Fruit fly (Drosophila melanogaster) whole organism, embryonic: ENCODE results near the gene Decay.

Source experiments
- BEAF-32 ChIP-seq: fragments of 200-800 bp; sonication (Bioruptor generic); optimal IDR thresholded peaks from 3 replicates; lab custom pipeline; 2017; ENCODE audit warnings: missing biosample characterization, missing genetic modification characterization, mild to moderate bottlenecking, moderate library complexity, missing genetic modification reagents
- BtbVII ChIP-seq: fragments of 200-800 bp; sonication (Bioruptor generic); optimal IDR thresholded peaks from 3 replicates; lab custom pipeline; 2017; ENCODE audit warnings: missing biosample characterization, mild to moderate bottlenecking, missing genetic modification characterization
- CG10147 ChIP-seq: fragments of 200-800 bp; sonication (Bioruptor generic); optimal IDR thresholded peaks from 2 replicates; lab custom pipeline; 2019; ENCODE audit warnings: missing biosample characterization, mild to moderate bottlenecking, missing genetic modification characterization, moderate library complexity
- CG13123 ChIP-seq: fragments of 200-800 bp; sonication (Bioruptor generic); optimal IDR thresholded peaks from 2 replicates; lab custom pipeline; 2016; ENCODE audit warnings: missing biosample characterization, missing genetic modification characterization
- CG15514 ChIP-seq: fragments of 200-800 bp; sonication (Bioruptor generic); optimal IDR thresholded peaks from 3 replicates; lab custom pipeline; 2017; ENCODE audit warnings: missing biosample characterization, missing genetic modification characterization, mild to moderate bottlenecking, moderate library complexity, missing genetic modification reagents
- CG17385 ChIP-seq: fragments of 200-800 bp; sonication (Bioruptor generic); optimal IDR thresholded peaks from 3 replicates; lab custom pipeline; 2018; ENCODE audit warnings: missing biosample characterization, mild to moderate bottlenecking, missing genetic modification characterization
- CG18764 ChIP-seq: fragments of 200-800 bp; sonication (Bioruptor generic); optimal IDR thresholded peaks from 3 replicates; lab custom pipeline; 2016; ENCODE audit warnings: missing biosample characterization, missing genetic modification characterization
- CG2129 ChIP-seq: fragments of 200-800 bp; sonication (Bioruptor generic); IDR thresholded peaks from 2 replicates; pipeline ENCODE4 v1.3.6; 2022; ENCODE audit warnings: missing biosample characterization, missing genetic modification characterization; ENCODE audit not compliant: partially characterized antibody
- CG2712 ChIP-seq: fragments of 200-800 bp; optimal IDR thresholded peaks from 3 replicates; lab custom pipeline; 2019; ENCODE audit warnings: missing biosample characterization, mild to moderate bottlenecking, missing genetic modification characterization, moderate library complexity
- CG4707 ChIP-seq: fragments of 200-800 bp; sonication (Bioruptor generic); optimal IDR thresholded peaks from 2 replicates; lab custom pipeline; 2018; ENCODE audit warnings: missing biosample characterization, mild to moderate bottlenecking, missing genetic modification characterization, moderate library complexity
- CG8924 ChIP-seq: fragments of 200-800 bp; optimal IDR thresholded peaks from 3 replicates; lab custom pipeline; 2019; ENCODE audit warnings: missing biosample characterization, mild to moderate bottlenecking, missing genetic modification characterization, moderate library complexity
- CG9215 ChIP-seq: fragments of 200-800 bp; sonication (Bioruptor generic); IDR thresholded peaks from 2 replicates; pipeline ENCODE4 v1.3.6; 2022; ENCODE audit warnings: missing biosample characterization, missing genetic modification characterization
- CTCF ChIP-seq: fragments of 200-800 bp; sonication (Bioruptor generic); optimal IDR thresholded peaks from 2 replicates; lab custom pipeline; 2017; ENCODE audit warnings: missing biosample characterization, mild to moderate bottlenecking, missing genetic modification characterization, moderate library complexity
- Dip2 ChIP-seq: fragments of 200-800 bp; sonication (Bioruptor generic); IDR thresholded peaks from 2 replicates; pipeline ENCODE4 v1.3.6; 2022; ENCODE audit warnings: missing biosample characterization, missing genetic modification characterization
- Ets65A ChIP-seq: fragments of 200-800 bp; sonication (Bioruptor generic); peaks from one replicate; lab custom pipeline; 2016; ENCODE audit warnings: missing biosample characterization, missing genetic modification characterization
- Fer3 ChIP-seq: fragments of 200-800 bp; sonication (Bioruptor generic); optimal IDR thresholded peaks from 2 replicates; lab custom pipeline; 2018; ENCODE audit warnings: missing biosample characterization, mild to moderate bottlenecking, missing genetic modification characterization, moderate library complexity
- Opbp ChIP-seq: fragments of 200-800 bp; sonication (Bioruptor generic); IDR thresholded peaks from 3 replicates; pipeline ENCODE4 v1.3.6; 2022; ENCODE audit warnings: missing biosample characterization, missing genetic modification characterization; ENCODE audit not compliant: partially characterized antibody
- PHDP ChIP-seq: fragments of 200-800 bp; sonication (Bioruptor generic); optimal IDR thresholded peaks from 3 replicates; lab custom pipeline; 2018; ENCODE audit warnings: missing biosample characterization, mild to moderate bottlenecking, missing genetic modification characterization, moderate library complexity
- abd-A ChIP-seq: fragments of 200-800 bp; sonication (Bioruptor generic); optimal IDR thresholded peaks from 3 replicates; lab custom pipeline; 2019; ENCODE audit warnings: missing biosample characterization, mild to moderate bottlenecking, missing genetic modification characterization, moderate library complexity
- ara ChIP-seq: fragments of 200-800 bp; sonication (Bioruptor generic); IDR thresholded peaks from 2 replicates; pipeline ENCODE4 v1.3.6; 2022; ENCODE audit warnings: missing biosample characterization, missing genetic modification characterization
- dimm ChIP-seq: fragments of 200-800 bp; sonication (Bioruptor generic); IDR thresholded peaks from 2 replicates; pipeline ENCODE4 v1.3.6; 2022; ENCODE audit warnings: missing biosample characterization, missing genetic modification characterization
- dmrt11E ChIP-seq: fragments of 200-800 bp; sonication (Bioruptor generic); optimal IDR thresholded peaks from 3 replicates; lab custom pipeline; 2018; ENCODE audit warnings: missing biosample characterization, mild to moderate bottlenecking, missing genetic modification characterization, moderate library complexity
- ewg ChIP-seq: fragments of 200-800 bp; sonication (Bioruptor generic); optimal IDR thresholded peaks from 3 replicates; lab custom pipeline; 2017; ENCODE audit warnings: mild to moderate bottlenecking, missing biosample characterization, missing genetic modification reagents, missing genetic modification characterization
- gcm ChIP-seq: fragments of 200-800 bp; sonication (Bioruptor generic); optimal IDR thresholded peaks from 2 replicates; lab custom pipeline; 2019; ENCODE audit warnings: missing biosample characterization, mild to moderate bottlenecking, missing genetic modification characterization, moderate library complexity
- gsb-n ChIP-seq: fragments of 200-800 bp; sonication (Bioruptor generic); optimal IDR thresholded peaks from 3 replicates; lab custom pipeline; 2018; ENCODE audit warnings: missing biosample characterization, mild to moderate bottlenecking, missing genetic modification characterization
- insv ChIP-seq, 2 experiments: fragments of 200-800 bp; sonication (Bioruptor generic); optimal IDR thresholded peaks; 3 replicates each; lab custom pipeline; 2016 to 2018; ENCODE audit warnings: missing biosample characterization in 2 of 2, missing genetic modification characterization in 2 of 2
- inv ChIP-seq: fragments of 200-800 bp; sonication (Bioruptor generic); IDR thresholded peaks from 2 replicates; pipeline ENCODE4 v1.3.6; 2022; ENCODE audit warnings: missing biosample characterization, missing genetic modification characterization; ENCODE audit not compliant: partially characterized antibody
- kay ChIP-seq: fragments of 200-800 bp; sonication (Bioruptor generic); optimal IDR thresholded peaks from 2 replicates; lab custom pipeline; 2016; ENCODE audit warnings: missing biosample characterization, missing genetic modification characterization
- kni ChIP-seq: fragments of 200-800 bp; sonication (Bioruptor generic); optimal IDR thresholded peaks from 3 replicates; lab custom pipeline; 2017; ENCODE audit warnings: mild to moderate bottlenecking, missing biosample characterization, missing genetic modification reagents, missing genetic modification characterization
- nau ChIP-seq: fragments of 200-800 bp; sonication (Bioruptor generic); optimal IDR thresholded peaks from 3 replicates; lab custom pipeline; 2017; ENCODE audit warnings: missing biosample characterization, mild to moderate bottlenecking, missing genetic modification characterization, missing genetic modification reagents
- rib ChIP-seq: fragments of 200-800 bp; sonication (Bioruptor generic); IDR thresholded peaks from 2 replicates; pipeline ENCODE4 v1.3.6; 2022; ENCODE audit warnings: missing biosample characterization, missing genetic modification characterization
- row ChIP-seq: fragments of 200-800 bp; sonication (Bioruptor generic); IDR thresholded peaks from 3 replicates; pipeline ENCODE4 v1.3.6; 2022; ENCODE audit warnings: missing biosample characterization, missing genetic modification characterization
- sc ChIP-seq, 3 experiments: fragments of >200 bp in 2 of 3; fragments of 200-800 bp in 1 of 3; sonication (Bioruptor generic) in 1 of 3; optimal IDR thresholded peaks; 2 replicates in 2 of 3; 3 replicates in 1 of 3; lab custom pipeline; 2017; ENCODE audit warnings: mild to moderate bottlenecking in 1 of 3, missing biosample characterization in 1 of 3, missing genetic modification characterization in 1 of 3, missing genetic modification reagents in 1 of 3
- sd ChIP-seq: fragments of 200-800 bp; sonication (Bioruptor generic); optimal IDR thresholded peaks from 3 replicates; lab custom pipeline; 2018; ENCODE audit warnings: missing biosample characterization, mild to moderate bottlenecking, missing genetic modification characterization, moderate library complexity
- sisA ChIP-seq: fragments of 200-800 bp; sonication (Bioruptor generic); IDR thresholded peaks from 2 replicates; pipeline ENCODE4 v1.3.6; 2022; ENCODE audit warnings: missing biosample characterization, missing genetic modification characterization
- sna ChIP-seq: fragments of 200-800 bp; sonication (Bioruptor generic); IDR thresholded peaks from 2 replicates; pipeline ENCODE4 v1.3.6; 2022; ENCODE audit warnings: missing biosample characterization, missing genetic modification characterization; ENCODE audit not compliant: partially characterized antibody
- sug ChIP-seq: fragments of 200-800 bp; optimal IDR thresholded peaks from 2 replicates; lab custom pipeline; 2019; ENCODE audit warnings: missing biosample characterization, mild to moderate bottlenecking, missing genetic modification characterization, moderate library complexity
- tna ChIP-seq: fragments of 200-800 bp; sonication (Bioruptor generic); IDR thresholded peaks from 2 replicates; pipeline ENCODE4 v1.3.6; 2022; ENCODE audit warnings: missing biosample characterization, missing genetic modification characterization; ENCODE audit not compliant: partially characterized antibody
- tup ChIP-seq: fragments of 200-800 bp; sonication (Bioruptor generic); optimal IDR thresholded peaks from 2 replicates; lab custom pipeline; 2016; ENCODE audit warnings: missing biosample characterization, mild to moderate bottlenecking, missing genetic modification characterization, moderate library complexity
- vnd ChIP-seq: fragments of 200-800 bp; sonication (Bioruptor generic); IDR thresholded peaks from 3 replicates; pipeline ENCODE4 v1.3.6; 2022; ENCODE audit warnings: missing biosample characterization, missing genetic modification characterization; ENCODE audit not compliant: partially characterized antibody

The Decay gene

dm6 chr3R:16452954-16453587, 47.8 kb downstream of the Decay start (continued):
- TF ChIP-seq vnd (GFP tag; lab: Robert Waterston, UW) (no peak), gcm (GFP tag; lab: Kevin White, UChicago) (no peak), ara (GFP tag; lab: Robert Waterston, UW) (no peak), CG10147 (GFP tag; lab: Kevin White, UChicago) (no peak), tup (GFP tag; lab: Kevin White, UChicago) (no peak), sisA (GFP tag; lab: Robert Waterston, UW) (no peak), insv (GFP tag; optimal IDR thresholded peaks at IDR 0.05; lab: Kevin White, UChicago) (no peak), CG15514 (GFP tag; lab: Kevin White, UChicago) (no peak), BEAF-32 (no peak), gsb-n (tag; lab: Kevin White, UChicago) (peak; percentile 10), kay (GFP tag; lab: Kevin White, UChicago) (peak; percentile 90), sug (peak; percentile 25), Fer3 (no peak), CG8924 (peak; percentile 13), Ets65A (peak; percentile 31), CG9215 (no peak), CG13123 (GFP tag; lab: Kevin White, UChicago) (no peak), ewg (GFP tag; lab: Kevin White, UChicago) (peak; percentile 0), rib (GFP tag; lab: Robert Waterston, UW) (no peak), dmrt11E (tag; lab: Kevin White, UChicago) (no peak), Dip2 (GFP tag; lab: Robert Waterston, UW) (no peak), CG2129 (no peak), PHDP (no peak), CTCF (GFP tag; lab: Kevin White, UChicago) (no peak), CG4707 (GFP tag; lab: Kevin White, UChicago) (no peak), dimm (GFP tag; lab: Robert Waterston, UW) (no peak), BtbVII (GFP tag; lab: Kevin White, UChicago) (no peak), CG17385 (peak; percentile 80), CG18764 (GFP tag; lab: Kevin White, UChicago) (no peak), row (GFP tag; lab: Robert Waterston, UW) (peak; percentile 14; the same call in 1 of the 3 replicates), inv (GFP tag; lab: Robert Waterston, UW) (no peak), CG2712 (tag; lab: Kevin White, UChicago) (no peak), sc (optimal IDR thresholded peaks at IDR 0.05; lab: Kevin White, UChicago) (no peak), sc (GFP tag; optimal IDR thresholded peaks at IDR 0.05; lab: Kevin White, UChicago) (no peak), Opbp (no peak), tna (no peak), nau (no peak), abd-A (tag; lab: Kevin White, UChicago) (no peak), kni (GFP tag; lab: Kevin White, UChicago) (peak; percentile 8), sna (GFP tag; lab: Robert Waterston, UW) (no peak), sd (tag; lab: Kevin White, UChicago) (no peak)
